Fruit fly (Drosophila melanogaster) whole organism, embryonic: ENCODE results near the gene CG45428.

Experiments used
- Atf6 ChIP-seq: fragments of 200-800 bp; sonication (Bioruptor generic); IDR thresholded peaks from 2 replicates; pipeline ENCODE4 v1.3.6; 2022; ENCODE audit warnings: missing biosample characterization, missing genetic modification characterization
- CG10321 ChIP-seq: fragments of 200-800 bp; sonication (Bioruptor generic); IDR thresholded peaks from 2 replicates; pipeline ENCODE4 v1.3.6; 2022; ENCODE audit warnings: missing biosample characterization, missing genetic modification characterization
- CG10565 ChIP-seq: fragments of 200-800 bp; sonication (Bioruptor generic); optimal IDR thresholded peaks from 3 replicates; lab custom pipeline; 2016; ENCODE audit warnings: missing biosample characterization, mild to moderate bottlenecking, missing genetic modification characterization
- CG11695 ChIP-seq: fragments of 200-800 bp; sonication (Bioruptor generic); IDR thresholded peaks from 3 replicates; pipeline ENCODE4 v1.3.6; 2022; ENCODE audit warnings: missing biosample characterization, missing genetic modification characterization
- CG13624 ChIP-seq: fragments of 200-800 bp; sonication (Bioruptor generic); optimal IDR thresholded peaks from 2 replicates; lab custom pipeline; 2016; ENCODE audit warnings: missing biosample characterization, missing genetic modification characterization
- CG14860 ChIP-seq: fragments of 200-800 bp; sonication (Bioruptor generic); IDR thresholded peaks from 3 replicates; pipeline ENCODE4 v1.3.6; 2022; ENCODE audit warnings: missing biosample characterization, missing genetic modification characterization; ENCODE audit not compliant: partially characterized antibody
- CG1602 ChIP-seq: fragments of 200-800 bp; sonication (Bioruptor generic); optimal IDR thresholded peaks from 3 replicates; lab custom pipeline; 2016; ENCODE audit warnings: missing biosample characterization, missing genetic modification characterization
- CG17328 ChIP-seq: fragments of 200-800 bp; sonication (Bioruptor generic); IDR thresholded peaks from 2 replicates; pipeline ENCODE4 v1.3.6; 2022; ENCODE audit warnings: missing biosample characterization, missing genetic modification characterization
- CG2712 ChIP-seq: fragments of 200-800 bp; optimal IDR thresholded peaks from 3 replicates; lab custom pipeline; 2019; ENCODE audit warnings: missing biosample characterization, mild to moderate bottlenecking, missing genetic modification characterization, moderate library complexity
- CG31365 ChIP-seq: fragments of 200-800 bp; sonication (Bioruptor generic); optimal IDR thresholded peaks from 2 replicates; lab custom pipeline; 2018; ENCODE audit warnings: missing biosample characterization, mild to moderate bottlenecking, missing genetic modification characterization
- CG34422 ChIP-seq: fragments of 200-800 bp; sonication (Bioruptor generic); IDR thresholded peaks from 3 replicates; pipeline ENCODE4 v1.3.6; 2022; ENCODE audit warnings: missing biosample characterization, missing genetic modification characterization
- CG3838 ChIP-seq: fragments of 200-800 bp; sonication (Bioruptor generic); optimal IDR thresholded peaks from 3 replicates; lab custom pipeline; 2016; ENCODE audit warnings: missing biosample characterization, missing genetic modification characterization
- CG4617 ChIP-seq: fragments of 200-800 bp; sonication (Bioruptor generic); optimal IDR thresholded peaks from 3 replicates; lab custom pipeline; 2016; ENCODE audit warnings: missing biosample characterization, missing genetic modification characterization, borderline replicate concordance
- CG5180 ChIP-seq: fragments of 200-800 bp; sonication (Bioruptor generic); optimal IDR thresholded peaks from 3 replicates; lab custom pipeline; 2017; ENCODE audit warnings: missing biosample characterization, missing genetic modification characterization, mild to moderate bottlenecking, moderate library complexity, missing genetic modification reagents
- CG5953 ChIP-seq: fragments of 200-800 bp; sonication (Bioruptor generic); IDR thresholded peaks from 2 replicates; pipeline ENCODE4 v1.3.6; 2022; ENCODE audit warnings: missing biosample characterization, missing genetic modification characterization
- CG6272 ChIP-seq: fragments of 200-800 bp; sonication (Bioruptor generic); IDR thresholded peaks from 2 replicates; pipeline ENCODE4 v1.3.6; 2022; ENCODE audit warnings: missing biosample characterization, missing genetic modification characterization
- CG6765 ChIP-seq: fragments of 200-800 bp; sonication (Bioruptor generic); optimal IDR thresholded peaks from 3 replicates; lab custom pipeline; 2017; ENCODE audit warnings: missing biosample characterization, mild to moderate bottlenecking, missing genetic modification characterization
- D19A ChIP-seq: fragments of 200-800 bp; optimal IDR thresholded peaks from 3 replicates; lab custom pipeline; 2019; ENCODE audit warnings: missing biosample characterization, mild to moderate bottlenecking, missing genetic modification characterization, moderate library complexity
- E2f1 ChIP-seq: fragments of 200-800 bp; sonication (Bioruptor generic); IDR thresholded peaks from 2 replicates; pipeline ENCODE4 v1.3.6; 2022; ENCODE audit warnings: missing biosample characterization, missing genetic modification characterization
- Ets65A ChIP-seq: fragments of 200-800 bp; sonication (Bioruptor generic); peaks from one replicate; lab custom pipeline; 2016; ENCODE audit warnings: missing biosample characterization, missing genetic modification characterization
- GATAe ChIP-seq: fragments of 200-800 bp; sonication (Bioruptor generic); conservative IDR thresholded peaks from 2 replicates; pipeline ENCODE4 v1.3.6; 2022; ENCODE audit warnings: missing biosample characterization, missing genetic modification characterization
- HLH4C ChIP-seq: fragments of 200-800 bp; sonication (Bioruptor generic); IDR thresholded peaks from 3 replicates; pipeline ENCODE4 v1.3.6; 2022; ENCODE audit warnings: missing biosample characterization, missing genetic modification characterization; ENCODE audit not compliant: partially characterized antibody
- Hsf ChIP-seq: fragments of 200-800 bp; sonication (Bioruptor generic); optimal IDR thresholded peaks from 3 replicates; lab custom pipeline; 2016; ENCODE audit warnings: missing biosample characterization, missing genetic modification characterization
- Mes4 ChIP-seq: fragments of 200-800 bp; sonication (Bioruptor generic); optimal IDR thresholded peaks from 2 replicates; lab custom pipeline; 2016; ENCODE audit warnings: missing biosample characterization, missing genetic modification characterization
- NfI ChIP-seq: fragments of 200-800 bp; sonication (Bioruptor generic); optimal IDR thresholded peaks from 3 replicates; lab custom pipeline; 2018; ENCODE audit warnings: missing biosample characterization, mild to moderate bottlenecking, missing genetic modification characterization, moderate library complexity
- Oli ChIP-seq: fragments of 200-800 bp; sonication (Bioruptor generic); optimal IDR thresholded peaks from 2 replicates; lab custom pipeline; 2018; ENCODE audit warnings: missing biosample characterization, mild to moderate bottlenecking, missing genetic modification characterization, moderate library complexity
- Rx ChIP-seq: fragments of 200-800 bp; sonication (Bioruptor generic); IDR thresholded peaks from 2 replicates; pipeline ENCODE4 v1.3.6; 2022; ENCODE audit warnings: missing biosample characterization, missing genetic modification characterization
- Sin3A ChIP-seq: fragments of >200 bp; optimal IDR thresholded peaks from 2 replicates; lab custom pipeline; 2018
- Tbp ChIP-seq: fragments of >200 bp; optimal IDR thresholded peaks from 2 replicates; lab custom pipeline; 2018; ENCODE audit warnings: missing biosample characterization, missing genetic modification characterization
- Usf ChIP-seq: fragments of 200-800 bp; sonication (Bioruptor generic); optimal IDR thresholded peaks from 2 replicates; lab custom pipeline; 2017; ENCODE audit warnings: missing genotype, missing biosample characterization, missing genetic modification characterization
- chif ChIP-seq, 2 experiments: fragments of 200-800 bp; sonication (Bioruptor generic); optimal IDR thresholded peaks; 3 replicates each; lab custom pipeline; 2016; ENCODE audit warnings: missing biosample characterization in 2 of 2, missing genetic modification characterization in 2 of 2
- crol ChIP-seq: fragments of 200-800 bp; sonication (Bioruptor generic); IDR thresholded peaks from 2 replicates; pipeline ENCODE4 v1.3.6; 2022; ENCODE audit warnings: missing biosample characterization, missing genetic modification characterization
- dmrt11E ChIP-seq: fragments of 200-800 bp; sonication (Bioruptor generic); optimal IDR thresholded peaks from 3 replicates; lab custom pipeline; 2018; ENCODE audit warnings: missing biosample characterization, mild to moderate bottlenecking, missing genetic modification characterization, moderate library complexity
- dysf ChIP-seq: fragments of 200-800 bp; sonication (Bioruptor generic); IDR thresholded peaks from 3 replicates; pipeline ENCODE4 v1.3.6; 2022; ENCODE audit warnings: missing biosample characterization, missing genetic modification characterization
- esg ChIP-seq: fragments of 200-800 bp; sonication (Bioruptor generic); conservative IDR thresholded peaks from 2 replicates; pipeline ENCODE4 v1.3.6; 2022; ENCODE audit warnings: missing biosample characterization, missing genetic modification characterization
- ftz-f1 ChIP-seq: fragments of 200-800 bp; sonication (Bioruptor generic); optimal IDR thresholded peaks from 2 replicates; lab custom pipeline; 2016; ENCODE audit warnings: missing biosample characterization, missing genetic modification characterization
- gsb ChIP-seq: fragments of 200-800 bp; sonication (Bioruptor generic); IDR thresholded peaks from 2 replicates; pipeline ENCODE4 v1.3.6; 2022; ENCODE audit warnings: missing biosample characterization, missing genetic modification characterization
- gsb-n ChIP-seq: fragments of 200-800 bp; sonication (Bioruptor generic); optimal IDR thresholded peaks from 3 replicates; lab custom pipeline; 2018; ENCODE audit warnings: missing biosample characterization, mild to moderate bottlenecking, missing genetic modification characterization
- kay ChIP-seq: fragments of 200-800 bp; sonication (Bioruptor generic); optimal IDR thresholded peaks from 2 replicates; lab custom pipeline; 2016; ENCODE audit warnings: missing biosample characterization, missing genetic modification characterization
- klu ChIP-seq: fragments of 200-800 bp; sonication (Bioruptor generic); IDR thresholded peaks from 2 replicates; pipeline ENCODE4 v1.3.6; 2022; ENCODE audit warnings: missing biosample characterization, missing genetic modification characterization
- nau ChIP-seq: fragments of 200-800 bp; sonication (Bioruptor generic); optimal IDR thresholded peaks from 3 replicates; lab custom pipeline; 2017; ENCODE audit warnings: missing biosample characterization, mild to moderate bottlenecking, missing genetic modification characterization, missing genetic modification reagents
- nerfin-2 ChIP-seq: fragments of 200-800 bp; sonication (Bioruptor generic); IDR thresholded peaks from 2 replicates; pipeline ENCODE4 v1.3.6; 2022; ENCODE audit warnings: missing biosample characterization, missing genetic modification characterization; ENCODE audit not compliant: partially characterized antibody
- phol ChIP-seq: fragments of 200-800 bp; sonication (Bioruptor generic); optimal IDR thresholded peaks from 3 replicates; lab custom pipeline; 2018; ENCODE audit warnings: missing biosample characterization, mild to moderate bottlenecking, missing genetic modification characterization, moderate library complexity
- pnt ChIP-seq: fragments of 200-800 bp; sonication (Bioruptor generic); optimal IDR thresholded peaks from 3 replicates; lab custom pipeline; 2016; ENCODE audit warnings: missing biosample characterization, missing genetic modification characterization
- psq ChIP-seq: fragments of 200-800 bp; sonication (Bioruptor generic); optimal IDR thresholded peaks from 2 replicates; lab custom pipeline; 2017; ENCODE audit warnings: missing biosample characterization, missing genetic modification characterization
- pzg ChIP-seq: fragments of 200-800 bp; sonication (Bioruptor generic); optimal IDR thresholded peaks from 3 replicates; lab custom pipeline; 2018; ENCODE audit warnings: missing biosample characterization, mild to moderate bottlenecking, missing genetic modification characterization, moderate library complexity
- shn ChIP-seq: fragments of 200-800 bp; sonication (Bioruptor generic); optimal IDR thresholded peaks from 3 replicates; lab custom pipeline; 2016; ENCODE audit warnings: missing biosample characterization, missing genetic modification characterization
- so ChIP-seq: fragments of 200-800 bp; sonication (Bioruptor generic); IDR thresholded peaks from 3 replicates; pipeline ENCODE4 v1.3.6; 2022; ENCODE audit warnings: missing biosample characterization, missing genetic modification characterization
- sqz ChIP-seq: fragments of 200-800 bp; sonication (Bioruptor generic); optimal IDR thresholded peaks from 3 replicates; lab custom pipeline; 2018; ENCODE audit warnings: missing biosample characterization, mild to moderate bottlenecking, missing genetic modification characterization
- stwl ChIP-seq: fragments of 200-800 bp; sonication (Bioruptor generic); optimal IDR thresholded peaks from 3 replicates; lab custom pipeline; 2018; ENCODE audit warnings: missing biosample characterization, mild to moderate bottlenecking, missing genetic modification characterization, moderate library complexity
- usp ChIP-seq: fragments of >200 bp; optimal IDR thresholded peaks from 2 replicates; lab custom pipeline; 2017; ENCODE audit warnings: missing biosample characterization, missing genetic modification characterization
- vvl ChIP-seq: fragments of 200-800 bp; sonication (Bioruptor generic); IDR thresholded peaks from 2 replicates; pipeline ENCODE4 v1.3.6; 2022; ENCODE audit warnings: missing biosample characterization, missing genetic modification characterization

The CG45428 gene

DNA sequence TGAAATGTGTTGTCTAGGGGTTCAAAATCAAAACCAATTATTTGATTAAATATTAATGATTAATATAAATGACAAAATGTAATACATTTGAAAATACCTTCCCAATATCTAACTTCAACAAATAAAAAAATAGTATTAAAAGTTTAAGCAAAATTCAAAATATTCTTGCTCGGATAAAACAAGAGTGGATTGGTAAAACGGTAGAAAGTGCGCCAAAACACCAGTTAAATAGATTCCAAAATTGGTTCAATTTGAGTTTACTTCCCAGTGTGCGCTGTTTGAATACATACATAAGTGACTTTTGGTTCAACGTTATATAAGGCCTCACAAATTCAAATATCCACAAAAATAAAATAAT lies 28.2 kb upstream of the CG45428 start (continued):
- TF ChIP-seq CG13624 (GFP tag; lab: Kevin White, UChicago) (no peak), Usf (GFP tag; lab: Kevin White, UChicago) (no peak), sqz (GFP tag; lab: Kevin White, UChicago) (peak; percentile 28), CG5180 (GFP tag; lab: Kevin White, UChicago) (peak; percentile 50), phol (tag; lab: Kevin White, UChicago) (peak; percentile 73), CG31365 (no peak), CG2712 (peak; percentile 79), Tbp (GFP tag; lab: Kevin White, UChicago) (no peak), CG6272 (no peak), psq (GFP tag; lab: Kevin White, UChicago) (peak; percentile 11), CG34422 (GFP tag; lab: Robert Waterston, UW) (no peak), shn (no peak), esg (GFP tag; lab: Robert Waterston, UW) (peak; percentile 69; the same call in 1 of the 2 replicates), CG10565 (GFP tag; lab: Kevin White, UChicago) (no peak), nerfin-2 (GFP tag; lab: Robert Waterston, UW) (no peak), CG5953 (GFP tag; lab: Robert Waterston, UW) (peak; percentile 39; the same call in 1 of the 2 replicates), Oli (tag; lab: Kevin White, UChicago) (peak; percentile 84), gsb-n (tag; lab: Kevin White, UChicago) (peak; percentile 68), CG10321 (GFP tag; lab: Robert Waterston, UW) (no peak), NfI (GFP tag; lab: Kevin White, UChicago) (peak; percentile 68), CG11695 (GFP tag; lab: Robert Waterston, UW) (peak; percentile 83), Sin3A (lab: Kevin White, UChicago) (no peak), Hsf (peak; percentile 53), CG6765 (GFP tag; lab: Kevin White, UChicago) (peak; percentile 4), stwl (tag; lab: Kevin White, UChicago) (no peak), Rx (0 out of 2 replicates have a peak, but pooled peaks have one; percentile 17), ftz-f1 (GFP tag; lab: Kevin White, UChicago) (no peak), D19A (tag; lab: Kevin White, UChicago) (peak; percentile 67), Mes4 (GFP tag; lab: Kevin White, UChicago) (no peak), Atf6 (GFP tag; lab: Robert Waterston, UW) (peak; percentile 81), Ets65A (GFP tag; lab: Kevin White, UChicago) (no peak), CG17328 (GFP tag; lab: Robert Waterston, UW) (peak; percentile 40; the same call in 1 of the 2 replicates), CG1602 (GFP tag; lab: Kevin White, UChicago) (peak; percentile 27), HLH4C (no peak), vvl (peak; percentile 76), pzg (no peak), klu (GFP tag; lab: Robert Waterston, UW) (0 out of 2 replicates have a peak, but pooled peaks have one; percentile 18), crol (no peak), pnt (no peak), so (0 out of 3 replicates have a peak, but pooled peaks have one; percentile 41), CG14860 (GFP tag; lab: Robert Waterston, UW) (0 out of 3 replicates have a peak, but pooled peaks have one; percentile 14), usp (GFP tag; lab: Kevin White, UChicago) (no peak), nau (GFP tag; lab: Kevin White, UChicago) (no peak), CG3838 (GFP tag; lab: Kevin White, UChicago) (peak; percentile 7), E2f1 (GFP tag; lab: Robert Waterston, UW) (peak; percentile 71), dysf (GFP tag; lab: Robert Waterston, UW) (peak; percentile 73), GATAe (0 out of 2 replicates have a peak, but pooled peaks have one; percentile 30), gsb (GFP tag; lab: Robert Waterston, UW) (no peak), chif (GFP tag; optimal IDR thresholded peaks at IDR 0.05; lab: Kevin White, UChicago) (no peak), CG4617 (GFP tag; lab: Kevin White, UChicago) (no peak), dmrt11E (tag; lab: Kevin White, UChicago) (peak; percentile 2), kay (GFP tag; lab: Kevin White, UChicago) (peak; percentile 71)
